Worm (Caenorhabditis elegans) whole organism, young adult: ENCODE results near the gene C29E4.13.
A peak's percentile ranks its signal among the peaks of the same experiment; 100 is the strongest.

Experiments used
- B0035.1 ChIP-seq: sonication (generic microtip); optimal IDR thresholded peaks from 2 replicates; lab custom pipeline; 2016; ENCODE audit warnings: missing genetic modification characterization, mild to moderate bottlenecking, missing compliant biosample characterization, missing genotype, missing genetic modification reagents
- B0261.1 ChIP-seq: sonication (generic microtip); optimal IDR thresholded peaks from 2 replicates; lab custom pipeline; 2016; ENCODE audit warnings: mild to moderate bottlenecking, missing genetic modification characterization, moderate library complexity, missing compliant biosample characterization
- C17E4.6 ChIP-seq: fragments of 200-800 bp; sonication (Bioruptor generic); IDR thresholded peaks from 2 replicates; pipeline ENCODE4 v1.3.6; 2022; ENCODE audit warnings: missing genetic modification reagents, missing genetic modification characterization, missing compliant biosample characterization
- F33H1.4 ChIP-seq: fragments of 200-800 bp; sonication (Bioruptor generic); IDR thresholded peaks from 2 replicates; pipeline ENCODE4 v1.3.6; 2022; ENCODE audit warnings: missing genetic modification reagents, missing genetic modification characterization, missing compliant biosample characterization
- F39B2.1 ChIP-seq: fragments of 200-800 bp; sonication (Bioruptor generic); IDR thresholded peaks from 2 replicates; pipeline ENCODE4 v1.3.6; 2022; ENCODE audit warnings: missing genetic modification reagents, missing genetic modification characterization, missing compliant biosample characterization
- F52B5.7 ChIP-seq: sonication (generic microtip); optimal IDR thresholded peaks from 2 replicates; lab custom pipeline; 2016; ENCODE audit warnings: mild to moderate bottlenecking, missing genetic modification characterization, missing compliant biosample characterization
- K11D2.4 ChIP-seq: fragments of 200-800 bp; sonication (Bioruptor generic); IDR thresholded peaks from 2 replicates; pipeline ENCODE4 v1.3.6; 2022; ENCODE audit warnings: missing genetic modification reagents, missing genetic modification characterization, missing compliant biosample characterization
- K12H6.12 ChIP-seq: fragments of 200-800 bp; sonication (Bioruptor generic); optimal IDR thresholded peaks from 2 replicates; lab custom pipeline; 2018; ENCODE audit warnings: mild to moderate bottlenecking, missing genetic modification characterization, missing compliant biosample characterization
- T26A5.8 ChIP-seq: sonication (generic microtip); optimal IDR thresholded peaks from 2 replicates; lab custom pipeline; 2016; ENCODE audit warnings: missing genetic modification characterization, missing compliant biosample characterization
- akir-1 ChIP-seq: fragments of 200-800 bp; sonication (Bioruptor generic); optimal IDR thresholded peaks from 2 replicates; lab custom pipeline; 2018; ENCODE audit warnings: mild to moderate bottlenecking, missing genetic modification characterization, moderate library complexity, missing compliant biosample characterization
- attf-5 ChIP-seq: fragments of 200-800 bp; sonication (Bioruptor generic); optimal IDR thresholded peaks from 2 replicates; lab custom pipeline; 2018; ENCODE audit warnings: mild to moderate bottlenecking, missing genetic modification characterization, missing compliant biosample characterization
- attf-6 ChIP-seq: fragments of 200-800 bp; sonication (Bioruptor generic); IDR thresholded peaks from 2 replicates; pipeline ENCODE4 v1.3.6; 2022; ENCODE audit warnings: missing genetic modification reagents, missing genetic modification characterization, missing compliant biosample characterization
- ceh-100 ChIP-seq: fragments of 200-800 bp; sonication (Bioruptor generic); IDR thresholded peaks from 2 replicates; pipeline ENCODE4 v1.3.6; 2022; ENCODE audit warnings: missing genetic modification reagents, missing genetic modification characterization, missing compliant biosample characterization
- ceh-58 ChIP-seq: fragments of 200-800 bp; sonication (Bioruptor generic); IDR thresholded peaks from 2 replicates; pipeline ENCODE4 v1.3.6; 2022; ENCODE audit warnings: missing genetic modification characterization, missing compliant biosample characterization
- ceh-79 ChIP-seq: sonication (generic microtip); optimal IDR thresholded peaks from 2 replicates; lab custom pipeline; 2017; ENCODE audit warnings: mild to moderate bottlenecking, missing genetic modification characterization, missing compliant biosample characterization
- ceh-91 ChIP-seq: fragments of 200-800 bp; sonication (Bioruptor generic); IDR thresholded peaks from 2 replicates; pipeline ENCODE4 v1.3.6; 2022; ENCODE audit warnings: missing genetic modification reagents, missing genetic modification characterization, missing compliant biosample characterization
- chd-7 ChIP-seq: sonication (generic microtip); optimal IDR thresholded peaks from 2 replicates; lab custom pipeline; 2016; ENCODE audit warnings: mild to moderate bottlenecking, missing genetic modification characterization, moderate library complexity, missing compliant biosample characterization
- die-1 ChIP-seq: sonication (generic microtip); optimal IDR thresholded peaks from 2 replicates; lab custom pipeline; 2016; ENCODE audit warnings: missing genotype, mild to moderate bottlenecking, missing genetic modification characterization, missing compliant biosample characterization
- dpl-1 ChIP-seq: fragments of 150-350 bp; optimal IDR thresholded peaks from 2 replicates; lab custom pipeline; 2014; ENCODE audit warnings: missing biosample characterization, missing genetic modification reagents, missing genetic modification characterization
- hlh-26 ChIP-seq: fragments of 200-800 bp; sonication (Bioruptor generic); conservative IDR thresholded peaks from 2 replicates; pipeline ENCODE4 v1.3.6; 2022; ENCODE audit warnings: missing genetic modification reagents, missing genetic modification characterization, missing compliant biosample characterization
- hmg-20 ChIP-seq: fragments of 200-800 bp; sonication (Bioruptor generic); IDR thresholded peaks from 2 replicates; pipeline ENCODE4 v1.3.6; 2022; ENCODE audit warnings: missing genetic modification reagents, missing genetic modification characterization, missing compliant biosample characterization
- lin-26 ChIP-seq: fragments of 200-800 bp; sonication (Bioruptor generic); IDR thresholded peaks from 2 replicates; pipeline ENCODE4 v1.3.6; 2022; ENCODE audit warnings: missing genetic modification reagents, missing genetic modification characterization, missing compliant biosample characterization
- lin-35 ChIP-seq, 3 experiments: fragments of 150-350 bp in 2 of 3; sonication (generic microtip) in 1 of 3; optimal IDR thresholded peaks; 2 replicates each; lab custom pipeline; 2014 to 2018; ENCODE audit warnings: missing biosample characterization in 3 of 3, missing genetic modification characterization in 3 of 3, missing genetic modification reagents in 3 of 3
- lin-40 ChIP-seq: sonication (generic microtip); optimal IDR thresholded peaks from 2 replicates; lab custom pipeline; 2016; ENCODE audit warnings: missing genetic modification characterization, mild to moderate bottlenecking, missing compliant biosample characterization, missing genotype, missing genetic modification reagents
- lir-1 ChIP-seq: fragments of 200-800 bp; sonication (Bioruptor generic); conservative IDR thresholded peaks from 2 replicates; pipeline ENCODE4 v1.3.6; 2022; ENCODE audit warnings: missing genetic modification reagents, missing genetic modification characterization, missing compliant biosample characterization
- lsl-1 ChIP-seq: fragments of 200-800 bp; sonication (Bioruptor generic); optimal IDR thresholded peaks from 2 replicates; lab custom pipeline; 2018; ENCODE audit warnings: mild to moderate bottlenecking, missing genetic modification characterization, moderate library complexity, missing compliant biosample characterization
- madf-6 ChIP-seq: fragments of 200-800 bp; sonication (Bioruptor generic); IDR thresholded peaks from 2 replicates; pipeline ENCODE4 v1.3.6; 2022; ENCODE audit warnings: missing genetic modification reagents, missing genetic modification characterization, missing compliant biosample characterization
- madf-8 ChIP-seq: fragments of 200-800 bp; sonication (Bioruptor generic); conservative IDR thresholded peaks from 2 replicates; pipeline ENCODE4 v1.3.6; 2022; ENCODE audit warnings: missing genetic modification reagents, missing genetic modification characterization, missing compliant biosample characterization
- mxl-1 ChIP-seq: sonication (generic microtip); optimal IDR thresholded peaks from 2 replicates; lab custom pipeline; 2016; ENCODE audit warnings: missing genetic modification characterization, missing compliant biosample characterization
- nfya-2 ChIP-seq: fragments of 200-800 bp; sonication (Bioruptor generic); IDR thresholded peaks from 2 replicates; pipeline ENCODE4 v1.3.6; 2022; ENCODE audit warnings: missing genetic modification reagents, missing genetic modification characterization, missing compliant biosample characterization
- nhr-120 ChIP-seq: fragments of 200-800 bp; sonication (Bioruptor generic); IDR thresholded peaks from 2 replicates; pipeline ENCODE4 v1.3.6; 2022; ENCODE audit warnings: missing genetic modification characterization, missing compliant biosample characterization
- nhr-179 ChIP-seq: sonication (generic microtip); optimal IDR thresholded peaks from 2 replicates; lab custom pipeline; 2016; ENCODE audit warnings: mild to moderate bottlenecking, missing genetic modification characterization, missing compliant biosample characterization
- nhr-80 ChIP-seq: sonication (generic microtip); optimal IDR thresholded peaks from 2 replicates; lab custom pipeline; 2016; ENCODE audit warnings: missing genetic modification characterization, missing compliant biosample characterization
- pha-4 ChIP-seq: fragments of 150-350 bp; sonication (generic microtip); optimal IDR thresholded peaks from 2 replicates; lab custom pipeline; 2014; ENCODE audit warnings: missing biosample characterization, missing genetic modification reagents, missing genetic modification characterization
- snpc-1.3 ChIP-seq: sonication (generic microtip); optimal IDR thresholded peaks from 2 replicates; lab custom pipeline; 2017; ENCODE audit warnings: missing genetic modification characterization, mild to moderate bottlenecking, missing compliant biosample characterization, antibody characterized with exemption, moderate library complexity, missing genotype, missing genetic modification reagents; ENCODE audit not compliant: insufficient read depth
- snpc-3.4 ChIP-seq: sonication (generic microtip); optimal IDR thresholded peaks from 2 replicates; lab custom pipeline; 2017; ENCODE audit warnings: missing genetic modification characterization, mild to moderate bottlenecking, missing compliant biosample characterization, antibody characterized with exemption, moderate library complexity, missing genotype, missing genetic modification reagents
- snpc-4 ChIP-seq, 5 experiments: fragments of 150-350 bp in 1 of 5; sonication (generic microtip) in 4 of 5; optimal IDR thresholded peaks; 2 replicates each; lab custom pipeline; 2014 to 2018; ENCODE audit warnings: missing genetic modification characterization in 5 of 5, missing biosample characterization in 3 of 5, antibody characterized with exemption in 2 of 5, mild to moderate bottlenecking in 2 of 5, missing compliant biosample characterization in 2 of 5, missing genotype in 2 of 5, moderate library complexity in 2 of 5, missing genetic modification reagents in 1 of 5
- somi-1 ChIP-seq: fragments of 200-800 bp; sonication (Bioruptor generic); optimal IDR thresholded peaks from 2 replicates; lab custom pipeline; 2018; ENCODE audit warnings: mild to moderate bottlenecking, missing genetic modification characterization, missing compliant biosample characterization
- tbp1 ChIP-seq: fragments of 200-800 bp; sonication (Bioruptor generic); optimal IDR thresholded peaks from 2 replicates; lab custom pipeline; 2018; ENCODE audit warnings: mild to moderate bottlenecking, missing genetic modification characterization, missing compliant biosample characterization
- unc-130 ChIP-seq: sonication (generic microtip); optimal IDR thresholded peaks from 2 replicates; lab custom pipeline; 2016; ENCODE audit warnings: missing genetic modification reagents, missing genetic modification characterization, missing compliant biosample characterization
- unc-62 ChIP-seq: fragments of 150-350 bp; optimal IDR thresholded peaks from 2 replicates; lab custom pipeline; 2014; ENCODE audit warnings: missing biosample characterization, missing genetic modification reagents, missing genetic modification characterization
- xnd-1 ChIP-seq: sonication (generic microtip); optimal IDR thresholded peaks from 2 replicates; lab custom pipeline; 2016; ENCODE audit warnings: missing genotype, missing genetic modification reagents, missing genetic modification characterization, missing compliant biosample characterization
- ztf-26 ChIP-seq: sonication (generic microtip); optimal IDR thresholded peaks from 2 replicates; lab custom pipeline; 2017; ENCODE audit warnings: missing genetic modification characterization, missing compliant biosample characterization

Gene C29E4.13

ce11 chrIII:7978289-7978688 lies 49.8 kb upstream of the C29E4.13 start (continued):
- TF ChIP-seq nhr-80 (peak; percentile 10), tbp1 (GFP tag; lab: Kevin White, UChicago) (peak; percentile 86)

- peak; percentile 29 for TF ChIP-seq xnd-1 (tag; lab: Kevin White, UChicago)
- TF ChIP-seq F33H1.4 (GFP tag; lab: Robert Waterston, UW), result peak; percentile 45; the same call in 1 of the 2 replicates
- peak; percentile 81 for TF ChIP-seq madf-6 (GFP tag; lab: Robert Waterston, UW)
- no peak for TF ChIP-seq lir-1 (GFP tag; lab: Robert Waterston, UW)
- TF ChIP-seq lsl-1 (GFP tag; lab: Kevin White, UChicago), result peak; percentile 70
- peak in 1 of 3 experiments; percentile 10 for TF ChIP-seq lin-35 (GFP tag; optimal IDR thresholded peaks at IDR 0.05; lab: Kevin White, UChicago)
- no peak for TF ChIP-seq nfya-2 (GFP tag; lab: Robert Waterston, UW)
- TF ChIP-seq dpl-1, result peak; percentile 2
- TF ChIP-seq somi-1, result no peak
- TF ChIP-seq madf-8 (GFP tag; lab: Robert Waterston, UW), result peak; percentile 77
- TF ChIP-seq F39B2.1 (GFP tag; lab: Robert Waterston, UW), result no peak
These were observed 49.3 kb upstream of the C29E4.13 start, which contains the start of gene C06G4.4 for ce11 chrIII:7977777-7978176. TSS of gene C06G4.4 (minus strand) at chrIII:7977812.

- TF ChIP-seq B0035.1 (tag; lab: Kevin White, UChicago) (peak; percentile 27), nfya-2 (GFP tag; lab: Robert Waterston, UW) (no peak), hmg-20 (no peak), C17E4.6 (GFP tag; lab: Robert Waterston, UW) (0 out of 2 replicates have a peak, but pooled peaks have one; percentile 32), ceh-100 (GFP tag; lab: Robert Waterston, UW) (no peak), snpc-4 (GFP tag; optimal IDR thresholded peaks at IDR 0.05; lab: Kevin White, UChicago) (no peak), snpc-4 (tag; optimal IDR thresholded peaks at IDR 0.05; lab: Kevin White, UChicago) (peak in 1 of 4 experiments; percentile 22), hlh-26 (GFP tag; lab: Robert Waterston, UW) (no peak), die-1 (tag; lab: Kevin White, UChicago) (peak; percentile 6), T26A5.8 (no peak), K12H6.12 (no peak), unc-62 (GFP tag; lab: Kevin White, UChicago) (no peak), nhr-80 (no peak), ceh-91 (GFP tag; lab: Robert Waterston, UW) (no peak), chd-7 (tag; lab: Kevin White, UChicago) (peak; percentile 61), K11D2.4 (GFP tag; lab: Robert Waterston, UW) (0 out of 2 replicates have a peak, but pooled peaks have one; percentile 52), nhr-120 (GFP tag; lab: Robert Waterston, UW) (0 out of 2 replicates have a peak, but pooled peaks have one; percentile 44), snpc-3.4 (peak; percentile 10), unc-130 (peak; percentile 6), lir-1 (GFP tag; lab: Robert Waterston, UW) (no peak), madf-6 (GFP tag; lab: Robert Waterston, UW) (peak; percentile 56; the same call in 1 of the 2 replicates), akir-1 (GFP tag; lab: Kevin White, UChicago) (no peak), ceh-58 (GFP tag; lab: Robert Waterston, UW) (no peak), lin-26 (0 out of 2 replicates have a peak, but pooled peaks have one; percentile 36), lin-40 (tag; lab: Kevin White, UChicago) (no peak), attf-5 (no peak), ceh-79 (tag; lab: Kevin White, UChicago) (peak; percentile 18), madf-8 (GFP tag; lab: Robert Waterston, UW) (no peak), mxl-1 (tag; lab: Kevin White, UChicago) (no peak), attf-6 (GFP tag; lab: Robert Waterston, UW) (0 out of 2 replicates have a peak, but pooled peaks have one; percentile 9), F39B2.1 (GFP tag; lab: Robert Waterston, UW) (no peak), nhr-179 (tag; lab: Kevin White, UChicago) (no peak), lsl-1 (GFP tag; lab: Kevin White, UChicago) (no peak), pha-4 (tag; lab: Kevin White, UChicago) (no peak), B0261.1 (tag; lab: Kevin White, UChicago) (no peak), F52B5.7 (tag; lab: Kevin White, UChicago) (peak; percentile 79), ztf-26 (tag; lab: Kevin White, UChicago) (no peak), snpc-1.3 (no peak)
These were observed 48.7 kb upstream of the C29E4.13 start for ce11 chrIII:7977224-7977623.
